Worm (Caenorhabditis elegans): Measurements from ENCODE around the gene srw-41.
A peak's percentile ranks its signal among the peaks of the same experiment; 100 is the strongest.

The srw-41 gene

ce11 chrV:16692988-16693387 lies 4.3 kb upstream of the srw-41 start:
- TF ChIP-seq zip-8 (tag; optimal IDR thresholded peaks at IDR 0.05) (no peak), elt-3 (tag; optimal IDR thresholded peaks at IDR 0.05) (no peak), unc-120 (tag; optimal IDR thresholded peaks at IDR 0.05; ENCODE audit: poor library complexity, severe bottlenecking) (no peak), sem-2 (GFP tag; optimal IDR thresholded peaks at IDR 0.05) (no peak), lin-32 (GFP tag; optimal IDR thresholded peaks at IDR 0.05) (no peak), lin-13 (tag; optimal IDR thresholded peaks at IDR 0.05) (no peak), blmp-1 (tag; optimal IDR thresholded peaks at IDR 0.05) (no peak), M03D4.4 (tag; optimal IDR thresholded peaks at IDR 0.05) (no peak), ztf-11 (tag; optimal IDR thresholded peaks at IDR 0.05) (no peak), bed-3 (GFP tag; optimal IDR thresholded peaks at IDR 0.05) (no peak), hlh-1 (tag; optimal IDR thresholded peaks at IDR 0.05) (no peak), nhr-76 (tag; optimal IDR thresholded peaks at IDR 0.05) (no peak), unc-39 (tag; optimal IDR thresholded peaks at IDR 0.05) (no peak), nhr-2 (tag; optimal IDR thresholded peaks at IDR 0.05) (no peak), mep-1 (tag; optimal IDR thresholded peaks at IDR 0.05) (no peak), cnd-1 (tag; optimal IDR thresholded peaks at IDR 0.05) (no peak), unc-62 (GFP tag; optimal IDR thresholded peaks at IDR 0.05) (no peak), elt-1 (tag; optimal IDR thresholded peaks at IDR 0.05; ENCODE audit: borderline replicate concordance, insufficient read depth) (no peak), ces-1 (GFP tag; optimal IDR thresholded peaks at IDR 0.05) (no peak)

DNA sequence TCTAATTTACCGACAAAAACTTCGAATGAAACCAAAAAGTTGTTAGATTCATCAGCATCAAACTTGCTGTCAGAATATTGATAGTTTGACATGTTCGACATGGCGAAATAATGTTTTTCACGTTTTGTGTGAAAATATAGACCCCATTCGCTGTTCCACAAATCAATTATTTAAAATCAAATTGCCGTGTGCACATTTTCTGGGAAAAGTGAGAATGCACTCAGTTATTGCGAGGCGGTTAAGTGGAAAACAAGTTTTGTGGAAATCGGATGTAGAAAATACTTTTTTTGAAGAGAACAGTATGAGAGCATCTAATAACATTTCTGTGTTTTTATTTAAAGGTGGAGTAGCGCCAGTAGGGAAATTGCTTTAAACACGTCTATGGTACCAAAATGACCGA lies 3.5 kb upstream of the srw-41 start, which contains the start of gene srw-42:
srw-42 (minus strand) TSS at position 101 of the 400 bp plus-strand sequence.
- TF ChIP-seq ztf-11 (tag; optimal IDR thresholded peaks at IDR 0.05) (no peak), pha-4 (tag; optimal IDR thresholded peaks at IDR 0.05) (no peak), mls-2 (tag; optimal IDR thresholded peaks at IDR 0.05) (no peak), cnd-1 (tag; optimal IDR thresholded peaks at IDR 0.05) (no peak), hlh-1 (tag; optimal IDR thresholded peaks at IDR 0.05) (no peak), ceh-39 (tag; optimal IDR thresholded peaks at IDR 0.05) (no peak), tbx-8 (GFP tag; optimal IDR thresholded peaks at IDR 0.05) (no peak), nhr-2 (tag; optimal IDR thresholded peaks at IDR 0.05) (no peak), elt-3 (tag; optimal IDR thresholded peaks at IDR 0.05) (no peak), blmp-1 (tag; optimal IDR thresholded peaks at IDR 0.05) (no peak), lin-13 (tag; optimal IDR thresholded peaks at IDR 0.05) (no peak), nhr-76 (tag; optimal IDR thresholded peaks at IDR 0.05) (no peak), ceh-83 (GFP tag; optimal IDR thresholded peaks at IDR 0.05) (no peak), zip-8 (tag; optimal IDR thresholded peaks at IDR 0.05) (no peak), ham-2 (GFP tag; optimal IDR thresholded peaks at IDR 0.05) (no peak), sem-2 (GFP tag; optimal IDR thresholded peaks at IDR 0.05) (no peak), lin-32 (GFP tag; optimal IDR thresholded peaks at IDR 0.05) (no peak), bed-3 (GFP tag; optimal IDR thresholded peaks at IDR 0.05) (no peak), unc-120 (tag; optimal IDR thresholded peaks at IDR 0.05; ENCODE audit: poor library complexity, severe bottlenecking) (no peak), ceh-43 (GFP tag; optimal IDR thresholded peaks at IDR 0.05) (no peak)

DNA sequence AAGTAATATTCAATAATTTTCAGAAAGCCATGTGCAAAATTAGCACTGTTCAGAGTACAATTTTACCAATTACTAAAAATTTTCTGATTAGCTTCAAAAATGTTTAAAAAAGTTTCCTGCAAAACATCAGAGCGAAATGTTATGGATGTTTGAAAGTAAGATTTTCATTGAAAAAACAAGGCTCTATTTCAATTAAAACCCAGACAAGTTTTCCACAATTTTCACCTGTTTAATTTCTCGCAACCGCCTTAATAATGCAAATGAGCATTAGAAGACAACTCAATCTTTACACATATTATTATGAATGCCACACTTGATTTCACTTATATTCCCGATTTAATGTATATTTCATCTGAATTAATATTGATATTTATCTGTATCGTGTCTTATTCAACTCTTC lies 2.7 kb upstream of the srw-41 start, which contains the start of gene srz-101:
srz-101 (plus strand) TSS at position 301 of the 400 bp plus-strand sequence.
- no peak for TF ChIP-seq ham-2 (GFP tag; optimal IDR thresholded peaks at IDR 0.05)
- TF ChIP-seq nhr-28 (tag; optimal IDR thresholded peaks at IDR 0.05) = no peak
- no peak for TF ChIP-seq ceh-39 (tag; optimal IDR thresholded peaks at IDR 0.05)
- TF ChIP-seq ceh-83 (GFP tag; optimal IDR thresholded peaks at IDR 0.05) = no peak
- no peak for TF ChIP-seq M03D4.4 (tag; optimal IDR thresholded peaks at IDR 0.05)

ce11 chrV:16695499-16695898 lies 1.8 kb upstream of the srw-41 start:
- TF ChIP-seq M03D4.4 (tag; optimal IDR thresholded peaks at IDR 0.05) = no peak
- TF ChIP-seq tbx-8 (GFP tag; optimal IDR thresholded peaks at IDR 0.05) = no peak

DNA sequence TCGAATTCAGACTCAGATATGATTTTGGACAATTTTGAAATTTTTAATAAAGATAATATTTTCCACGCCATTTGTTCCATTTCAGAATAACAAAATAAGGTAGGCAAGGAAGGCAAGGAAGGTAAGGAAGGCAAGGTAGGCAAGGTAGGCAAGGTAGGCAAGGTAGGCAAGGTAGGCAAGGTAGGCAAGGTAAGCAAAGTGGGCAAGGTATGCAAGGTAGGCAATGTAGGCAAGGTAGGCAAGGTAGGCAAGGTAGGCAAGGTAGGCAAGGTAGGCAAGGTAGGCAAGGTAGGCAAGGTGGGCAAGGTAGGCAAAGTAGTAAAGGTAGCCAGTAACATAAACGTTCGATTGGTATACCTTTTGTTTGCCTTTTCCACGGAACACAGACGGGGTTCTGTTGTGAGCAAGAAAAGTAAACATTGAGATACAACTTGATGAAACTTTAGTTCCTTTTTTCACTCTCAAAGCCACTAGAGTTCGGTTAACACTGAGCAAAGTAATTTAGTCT lies 2.5 kb downstream of the srw-41 start, which contains the start of gene Y70C5C.1:
Y70C5C.1 (plus strand) TSS at position 458 of the 508 bp plus-strand sequence.
- TF ChIP-seq nhr-237 (tag; optimal IDR thresholded peaks at IDR 0.05) = no peak
- no peak for TF ChIP-seq elt-3 (tag; optimal IDR thresholded peaks at IDR 0.05)
- TF ChIP-seq lsy-2 (tag; optimal IDR thresholded peaks at IDR 0.05) = no peak
- TF ChIP-seq bed-3 (GFP tag; optimal IDR thresholded peaks at IDR 0.05) = peak; percentile 49
- peak; percentile 79 for TF ChIP-seq sptf-1 (tag; optimal IDR thresholded peaks at IDR 0.05)
- TF ChIP-seq mep-1 (tag; optimal IDR thresholded peaks at IDR 0.05) = no peak
- TF ChIP-seq nhr-12 (tag; optimal IDR thresholded peaks at IDR 0.05) = no peak
- peak; percentile 16 for TF ChIP-seq lin-32 (GFP tag; optimal IDR thresholded peaks at IDR 0.05)
- no peak for TF ChIP-seq unc-39 (tag; optimal IDR thresholded peaks at IDR 0.05)
- peak; percentile 51 for TF ChIP-seq drap-1 (GFP tag; optimal IDR thresholded peaks at IDR 0.05)
- TF ChIP-seq ztf-11 (tag; optimal IDR thresholded peaks at IDR 0.05) = no peak
- TF ChIP-seq M03D4.4 (tag; optimal IDR thresholded peaks at IDR 0.05) = peak; percentile 32
- no peak for TF ChIP-seq unc-62 (GFP tag; optimal IDR thresholded peaks at IDR 0.05)
- TF ChIP-seq mab-5 (tag; optimal IDR thresholded peaks at IDR 0.05) = no peak
- TF ChIP-seq snpc-4 (tag; optimal IDR thresholded peaks at IDR 0.05) = no peak
- no peak for TF ChIP-seq elt-1 (tag; optimal IDR thresholded peaks at IDR 0.05; ENCODE audit: borderline replicate concordance, insufficient read depth)
- no peak for TF ChIP-seq pha-4 (tag; optimal IDR thresholded peaks at IDR 0.05)
- TF ChIP-seq ces-1 (GFP tag; optimal IDR thresholded peaks at IDR 0.05) = no peak
- TF ChIP-seq ceh-43 (GFP tag; optimal IDR thresholded peaks at IDR 0.05) = peak; percentile 10
- TF ChIP-seq hlh-1 (tag; optimal IDR thresholded peaks at IDR 0.05) = no peak
- TF ChIP-seq nhr-28 (tag; optimal IDR thresholded peaks at IDR 0.05) = no peak
- peak; percentile 1 for TF ChIP-seq sem-2 (GFP tag; optimal IDR thresholded peaks at IDR 0.05)
- TF ChIP-seq mls-2 (tag; optimal IDR thresholded peaks at IDR 0.05) = peak; percentile 80
- no peak for TF ChIP-seq lin-13 (tag; optimal IDR thresholded peaks at IDR 0.05)
- peak; percentile 32 for TF ChIP-seq cnd-1 (tag; optimal IDR thresholded peaks at IDR 0.05)
- TF ChIP-seq flh-1 (GFP tag; optimal IDR thresholded peaks at IDR 0.05) = peak; percentile 12
- no peak for TF ChIP-seq nhr-76 (tag; optimal IDR thresholded peaks at IDR 0.05)
- TF ChIP-seq ceh-39 (tag; optimal IDR thresholded peaks at IDR 0.05) = no peak
- no peak for TF ChIP-seq blmp-1 (tag; optimal IDR thresholded peaks at IDR 0.05)
- TF ChIP-seq ham-2 (GFP tag; optimal IDR thresholded peaks at IDR 0.05) = no peak
- no peak for TF ChIP-seq nhr-2 (tag; optimal IDR thresholded peaks at IDR 0.05)
- no peak for TF ChIP-seq tbx-8 (GFP tag; optimal IDR thresholded peaks at IDR 0.05)
- TF ChIP-seq zip-8 (tag; optimal IDR thresholded peaks at IDR 0.05) = no peak
- no peak for TF ChIP-seq unc-120 (tag; optimal IDR thresholded peaks at IDR 0.05; ENCODE audit: poor library complexity, severe bottlenecking)
- TF ChIP-seq ceh-83 (GFP tag; optimal IDR thresholded peaks at IDR 0.05) = peak; percentile 14

All from whole organism, mixed stage, embryonic.